Worm (Caenorhabditis elegans): ENCODE data around the gene C04B4.4.

Gene C04B4.4

DNA sequence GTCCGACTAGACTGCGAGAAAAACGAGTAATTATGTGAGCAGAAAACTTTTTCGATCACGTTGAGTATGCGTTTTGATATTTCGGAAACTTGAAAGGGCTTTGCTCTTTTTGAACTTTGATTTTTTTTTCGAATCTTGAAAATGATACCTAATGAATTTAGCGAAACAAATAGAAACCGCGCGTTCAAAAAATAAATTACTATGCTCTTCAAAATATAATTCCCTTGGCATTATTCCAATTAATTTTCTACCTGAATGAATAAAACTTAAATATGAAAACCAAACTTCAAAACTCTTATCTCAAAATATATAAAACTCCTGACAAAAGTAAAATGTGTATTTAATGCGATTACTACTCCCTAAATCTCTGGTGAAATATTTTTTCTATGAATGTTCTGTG, 24.6 kb downstream of the C04B4.4 start, which contains the start of gene xtr-2:
Gene xtr-2, plus strand, starts transcription at position 301 of the 400 bp plus-strand sequence.
- no peak for TF ChIP-seq nfya-1 (tag; optimal IDR thresholded peaks at IDR 0.05; ENCODE audit: borderline replicate concordance, insufficient read depth)
- no peak for TF ChIP-seq ztf-3 (GFP tag; optimal IDR thresholded peaks at IDR 0.05)
- no peak for TF ChIP-seq unc-62 (GFP tag; optimal IDR thresholded peaks at IDR 0.05)
- TF ChIP-seq ceh-58 (GFP tag; IDR thresholded peaks at IDR 0.05), result no peak
- TF ChIP-seq B0035.1 (tag; optimal IDR thresholded peaks at IDR 0.05), result no peak
- no peak for TF ChIP-seq T07F8.4 (tag; optimal IDR thresholded peaks at IDR 0.05)

DNA sequence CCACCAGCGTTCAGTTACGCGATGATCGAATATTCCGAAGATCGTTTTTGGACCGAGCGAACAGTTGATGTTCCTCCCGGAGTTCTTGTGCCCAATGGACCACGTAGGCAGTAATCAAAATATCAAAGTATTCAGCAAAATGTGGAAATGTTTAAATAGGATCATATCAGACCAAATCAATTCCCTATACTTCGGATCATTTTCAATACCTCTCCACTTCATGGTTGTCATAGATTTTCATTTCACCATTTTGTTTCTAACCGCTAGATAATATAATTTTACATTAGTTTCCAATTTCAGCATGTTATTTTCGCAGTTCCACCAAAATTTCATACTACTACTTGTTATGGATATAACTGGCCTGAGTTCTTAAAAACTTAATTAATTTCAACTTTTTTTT, 26.9 kb downstream of the C04B4.4 start:
- TF ChIP-seq F22D6.2 (tag; optimal IDR thresholded peaks at IDR 0.05), result no peak

DNA sequence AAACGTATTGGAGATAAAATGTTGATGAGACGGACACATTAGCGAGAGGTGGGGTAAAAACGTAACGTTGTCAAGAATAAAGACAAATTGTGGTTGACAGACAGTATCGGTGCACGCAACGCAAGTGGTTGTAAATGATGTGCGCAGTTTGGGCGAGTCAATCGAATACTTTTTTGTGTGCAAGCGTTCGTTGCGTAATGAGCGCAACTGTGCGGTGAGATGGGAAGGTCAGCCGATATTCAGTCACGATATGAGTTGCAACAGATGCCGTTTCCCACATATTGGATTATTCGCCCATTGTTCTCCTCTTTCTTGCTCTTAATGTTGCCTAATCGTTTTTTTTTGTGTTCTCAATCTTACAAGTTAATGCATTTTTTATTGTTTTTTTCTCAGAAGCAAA, 30.1 kb downstream of the C04B4.4 start, which contains the start of gene ceh-40:
Gene ceh-40, minus strand, starts transcription at position 41 of the 400 bp plus-strand sequence.
- peak; percentile 5 for TF ChIP-seq unc-62 (GFP tag; optimal IDR thresholded peaks at IDR 0.05)
- no peak for TF ChIP-seq hlh-12 (tag; optimal IDR thresholded peaks at IDR 0.05)
- no peak for TF ChIP-seq nfyb-1 (GFP tag; IDR thresholded peaks at IDR 0.05)
- no peak for TF ChIP-seq egl-18 (GFP tag; IDR thresholded peaks at IDR 0.05)
- TF ChIP-seq lag-1 (GFP tag; IDR thresholded peaks at IDR 0.05), result no peak
- TF ChIP-seq T26A5.8 (tag; optimal IDR thresholded peaks at IDR 0.05), result no peak
- no peak for TF ChIP-seq nfya-2 (GFP tag; IDR thresholded peaks at IDR 0.05)
- no peak for TF ChIP-seq cebp-1 (GFP tag; IDR thresholded peaks at IDR 0.05)
- no peak for TF ChIP-seq cebp-1 (tag; optimal IDR thresholded peaks at IDR 0.05)

DNA sequence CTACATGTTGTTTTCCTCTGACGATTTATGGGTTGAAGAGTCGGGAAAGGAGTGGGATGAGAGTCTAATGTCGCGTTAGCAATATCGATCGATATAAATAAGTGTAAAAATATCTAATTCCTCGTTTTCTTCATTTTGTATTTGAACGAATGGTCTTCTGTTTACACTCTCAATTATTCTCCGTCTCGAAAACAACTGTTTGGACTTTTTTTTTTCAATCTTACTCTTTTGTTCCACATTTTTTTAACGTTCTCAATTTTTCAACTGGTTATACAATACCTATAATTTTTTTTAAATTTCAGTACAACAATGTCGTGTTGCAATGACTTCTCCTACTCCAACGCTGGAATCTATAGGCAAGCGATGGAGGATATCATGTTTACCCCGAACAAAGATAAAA, 30.7 kb downstream of the C04B4.4 start, which contains the start of gene F17A2.13:
Gene F17A2.13, plus strand, starts transcription at position 301 of the 400 bp plus-strand sequence.
- no peak for TF ChIP-seq snpc-1.3 (tag; optimal IDR thresholded peaks at IDR 0.05; ENCODE audit: insufficient read depth)
- no peak for TF ChIP-seq attf-3 (GFP tag; conservative IDR thresholded peaks at IDR 0.05)
- no peak for TF ChIP-seq Y53G8AR.9 (GFP tag; conservative IDR thresholded peaks at IDR 0.05)
- TF ChIP-seq aptf-2 (GFP tag; conservative IDR thresholded peaks at IDR 0.05), result no peak
- no peak for TF ChIP-seq F55B11.4 (tag; optimal IDR thresholded peaks at IDR 0.05; ENCODE audit: borderline replicate concordance, insufficient read depth)
- TF ChIP-seq tbp1 (GFP tag; optimal IDR thresholded peaks at IDR 0.05), result no peak
- TF ChIP-seq hlh-26 (GFP tag; conservative IDR thresholded peaks at IDR 0.05), result no peak
- no peak for TF ChIP-seq T07F8.4 (tag; optimal IDR thresholded peaks at IDR 0.05)
- no peak for TF ChIP-seq ccch-3 (GFP tag; optimal IDR thresholded peaks at IDR 0.05)
- no peak for TF ChIP-seq ekl-4 (GFP tag; IDR thresholded peaks at IDR 0.05)
- TF ChIP-seq F39B2.1 (GFP tag; IDR thresholded peaks at IDR 0.05), result no peak
- no peak for TF ChIP-seq mcd-1 (GFP tag; IDR thresholded peaks at IDR 0.05)
- TF ChIP-seq B0035.1 (tag; optimal IDR thresholded peaks at IDR 0.05), result no peak
- no peak for TF ChIP-seq atf-7 (tag; optimal IDR thresholded peaks at IDR 0.05)
- TF ChIP-seq snpc-4 (GFP tag; optimal IDR thresholded peaks at IDR 0.05), result no peak
- TF ChIP-seq snpc-4 (tag; optimal IDR thresholded peaks at IDR 0.05), result no peak
- no peak for TF ChIP-seq zim-3 (tag; optimal IDR thresholded peaks at IDR 0.05)
- no peak for TF ChIP-seq F10E7.11 (tag; optimal IDR thresholded peaks at IDR 0.05)

DNA sequence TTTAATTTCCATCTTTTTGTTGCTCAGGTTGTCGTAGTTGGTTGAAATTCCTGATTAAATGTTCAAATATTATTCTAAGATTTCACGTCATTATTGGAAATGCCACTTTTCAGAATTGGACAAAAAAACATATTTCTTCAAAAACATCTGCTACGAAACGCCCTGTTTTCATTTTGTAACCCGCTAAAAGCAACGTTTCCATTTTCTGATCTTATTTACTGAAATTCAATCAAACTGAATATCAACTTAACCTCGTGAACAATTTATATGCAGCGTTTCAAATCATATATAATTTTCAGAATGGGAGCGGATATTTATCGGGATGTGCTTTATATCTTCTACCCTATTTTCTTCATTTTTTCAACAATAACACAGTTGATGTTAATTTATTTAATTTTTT, 32.8 kb downstream of the C04B4.4 start, which contains the start of gene srd-40:
Gene srd-40, plus strand, starts transcription at position 301 of the 400 bp plus-strand sequence.
- TF ChIP-seq cebp-1 (GFP tag; IDR thresholded peaks at IDR 0.05), result no peak
- no peak for TF ChIP-seq cebp-1 (tag; optimal IDR thresholded peaks at IDR 0.05)
- TF ChIP-seq rpc-1 (optimal IDR thresholded peaks at IDR 0.05), result no peak
- TF ChIP-seq rpc-1 (tag; optimal IDR thresholded peaks at IDR 0.05), result no peak
- TF ChIP-seq F33H1.4 (GFP tag; IDR thresholded peaks at IDR 0.05), result no peak
- TF ChIP-seq lin-54 (GFP tag; optimal IDR thresholded peaks at IDR 0.05), result no peak
- TF ChIP-seq ztf-6 (GFP tag; IDR thresholded peaks at IDR 0.05), result no peak
- TF ChIP-seq akir-1 (GFP tag; optimal IDR thresholded peaks at IDR 0.05), result no peak
- TF ChIP-seq nhr-27 (tag; optimal IDR thresholded peaks at IDR 0.05), result no peak
- TF ChIP-seq F10E7.11 (tag; optimal IDR thresholded peaks at IDR 0.05), result no peak
- no peak for TF ChIP-seq nfyb-1 (GFP tag; IDR thresholded peaks at IDR 0.05)
- no peak for TF ChIP-seq nhr-90 (tag; optimal IDR thresholded peaks at IDR 0.05)
- TF ChIP-seq Y53G8AR.9 (GFP tag; conservative IDR thresholded peaks at IDR 0.05), result no peak
- no peak for TF ChIP-seq dpff-1 (tag; optimal IDR thresholded peaks at IDR 0.05)
- no peak for TF ChIP-seq attf-3 (GFP tag; conservative IDR thresholded peaks at IDR 0.05)
- TF ChIP-seq Y79H2A.3 (GFP tag; conservative IDR thresholded peaks at IDR 0.05), result no peak
- TF ChIP-seq xnd-1 (tag; optimal IDR thresholded peaks at IDR 0.05), result no peak
